Worm (Caenorhabditis elegans) whole organism, late embryonic: ENCODE measurements around the gene K03H1.7.

Source experiments
- C08G9.2 ChIP-seq: sonication (generic microtip); optimal IDR thresholded peaks from 2 replicates; lab custom pipeline; 2016; ENCODE audit warnings: mild to moderate bottlenecking, missing genetic modification characterization, moderate library complexity, missing compliant biosample characterization
- C38D4.7 ChIP-seq: fragments of 200-800 bp; sonication (Bioruptor generic); optimal IDR thresholded peaks from 2 replicates; lab custom pipeline; 2018; ENCODE audit warnings: mild to moderate bottlenecking, missing genetic modification characterization, moderate library complexity, missing compliant biosample characterization
- K02D7.2 ChIP-seq: sonication (generic microtip); optimal IDR thresholded peaks from 2 replicates; lab custom pipeline; 2017; ENCODE audit warnings: mild to moderate bottlenecking, missing genetic modification characterization, missing compliant biosample characterization
- K09A11.1 ChIP-seq: sonication (generic microtip); optimal IDR thresholded peaks from 2 replicates; lab custom pipeline; 2017; ENCODE audit warnings: antibody characterized with exemption, mild to moderate bottlenecking, missing genetic modification characterization, missing compliant biosample characterization; ENCODE audit not compliant: insufficient read depth
- T23F11.4 ChIP-seq: fragments of 200-800 bp; sonication (Bioruptor generic); optimal IDR thresholded peaks from 2 replicates; lab custom pipeline; 2018; ENCODE audit warnings: mild to moderate bottlenecking, missing genetic modification characterization, missing compliant biosample characterization
- ceh-18 ChIP-seq: sonication (generic microtip); optimal IDR thresholded peaks from 2 replicates; lab custom pipeline; 2016; ENCODE audit warnings: missing genetic modification characterization, missing compliant biosample characterization
- ceh-19 ChIP-seq: fragments of 200-800 bp; sonication (Bioruptor generic); optimal IDR thresholded peaks from 2 replicates; lab custom pipeline; 2018; ENCODE audit warnings: mild to moderate bottlenecking, missing genetic modification characterization, missing compliant biosample characterization
- ceh-2 ChIP-seq: sonication (generic microtip); optimal IDR thresholded peaks from 2 replicates; lab custom pipeline; 2016; ENCODE audit warnings: missing genotype, missing genetic modification characterization, missing compliant biosample characterization
- ceh-22 ChIP-seq: sonication (generic microtip); optimal IDR thresholded peaks from 2 replicates; lab custom pipeline; 2017; ENCODE audit warnings: missing biosample characterization, missing genetic modification characterization
- ceh-24 ChIP-seq: sonication (generic microtip); optimal IDR thresholded peaks from 2 replicates; lab custom pipeline; 2016; ENCODE audit warnings: mild to moderate bottlenecking, missing genetic modification characterization, missing compliant biosample characterization
- ceh-31 ChIP-seq: sonication (generic microtip); optimal IDR thresholded peaks from 2 replicates; lab custom pipeline; 2016; ENCODE audit warnings: missing genetic modification characterization, missing compliant biosample characterization
- ceh-45 ChIP-seq: fragments of 200-800 bp; sonication (Bioruptor generic); IDR thresholded peaks from 2 replicates; pipeline ENCODE4 v1.3.6; 2022; ENCODE audit warnings: missing genetic modification reagents, missing genetic modification characterization, missing compliant biosample characterization
- ceh-6 ChIP-seq: fragments of 200-800 bp; sonication (Bioruptor generic); optimal IDR thresholded peaks from 2 replicates; lab custom pipeline; 2018; ENCODE audit warnings: mild to moderate bottlenecking, missing genetic modification characterization, missing compliant biosample characterization
- ceh-9 ChIP-seq: sonication (generic microtip); optimal IDR thresholded peaks from 2 replicates; lab custom pipeline; 2016; ENCODE audit warnings: mild to moderate bottlenecking, missing genetic modification characterization, inconsistent platforms, missing compliant biosample characterization
- dve-1 ChIP-seq: sonication (generic microtip); optimal IDR thresholded peaks from 2 replicates; lab custom pipeline; 2017; ENCODE audit warnings: antibody characterized with exemption, mild to moderate bottlenecking, missing genetic modification characterization, missing compliant biosample characterization
- ets-4 ChIP-seq: sonication (generic microtip); optimal IDR thresholded peaks from 2 replicates; lab custom pipeline; 2016; ENCODE audit warnings: missing genetic modification characterization, missing compliant biosample characterization
- eyg-1 ChIP-seq: sonication (generic microtip); optimal IDR thresholded peaks from 2 replicates; lab custom pipeline; 2016; ENCODE audit warnings: missing genotype, missing genetic modification characterization, missing compliant biosample characterization
- fax-1 ChIP-seq: sonication (generic microtip); optimal IDR thresholded peaks from 2 replicates; lab custom pipeline; 2016; ENCODE audit warnings: missing genotype, missing genetic modification characterization, missing compliant biosample characterization
- fkh-10 ChIP-seq: fragments of 150-350 bp; optimal IDR thresholded peaks from 2 replicates; lab custom pipeline; 2014; ENCODE audit warnings: missing biosample characterization, missing genetic modification reagents, missing genetic modification characterization
- hlh-13 ChIP-seq: fragments of 200-800 bp; sonication (Bioruptor generic); optimal IDR thresholded peaks from 2 replicates; lab custom pipeline; 2018; ENCODE audit warnings: mild to moderate bottlenecking, missing genetic modification characterization, missing compliant biosample characterization
- hlh-15 ChIP-seq: sonication (generic microtip); optimal IDR thresholded peaks from 2 replicates; lab custom pipeline; 2016; ENCODE audit warnings: missing genetic modification characterization, missing compliant biosample characterization
- hlh-6 ChIP-seq: sonication (generic microtip); optimal IDR thresholded peaks from 2 replicates; lab custom pipeline; 2016; ENCODE audit warnings: missing genotype, missing genetic modification characterization, missing compliant biosample characterization
- madf-2 ChIP-seq: sonication (generic microtip); optimal IDR thresholded peaks from 2 replicates; lab custom pipeline; 2017; ENCODE audit warnings: missing genetic modification characterization, missing compliant biosample characterization
- mec-3 ChIP-seq: sonication (generic microtip); optimal IDR thresholded peaks from 2 replicates; lab custom pipeline; 2016; ENCODE audit warnings: borderline replicate concordance, missing genetic modification characterization, missing compliant biosample characterization
- nhr-11 ChIP-seq: fragments of 150-350 bp; optimal IDR thresholded peaks from 2 replicates; lab custom pipeline; 2014; ENCODE audit warnings: missing biosample characterization, missing genetic modification characterization
- nhr-232 ChIP-seq: sonication (generic microtip); optimal IDR thresholded peaks from 2 replicates; lab custom pipeline; 2016; ENCODE audit warnings: missing genetic modification characterization, missing compliant biosample characterization
- odd-2 ChIP-seq: sonication (generic microtip); optimal IDR thresholded peaks from 2 replicates; lab custom pipeline; 2017; ENCODE audit warnings: antibody characterized with exemption, mild to moderate bottlenecking, missing genetic modification characterization, missing compliant biosample characterization
- pag-3 ChIP-seq: sonication (generic microtip); optimal IDR thresholded peaks from 2 replicates; lab custom pipeline; 2016; ENCODE audit warnings: missing compliant biosample characterization, missing genetic modification characterization, borderline replicate concordance
- pat-9 ChIP-seq: fragments of 200-800 bp; sonication (Bioruptor generic); optimal IDR thresholded peaks from 2 replicates; lab custom pipeline; 2018; ENCODE audit warnings: mild to moderate bottlenecking, missing genetic modification characterization, moderate library complexity, missing compliant biosample characterization
- pha-4 ChIP-seq: fragments of 150-350 bp; optimal IDR thresholded peaks from 2 replicates; lab custom pipeline; 2018; ENCODE audit warnings: missing biosample characterization, missing genetic modification reagents, missing genetic modification characterization
- pqm-1 ChIP-seq: sonication (generic microtip); optimal IDR thresholded peaks from 2 replicates; lab custom pipeline; 2016; ENCODE audit warnings: missing genetic modification characterization, missing compliant biosample characterization
- ref-2 ChIP-seq: sonication (generic microtip); optimal IDR thresholded peaks from 2 replicates; lab custom pipeline; 2016; ENCODE audit warnings: missing genetic modification characterization, missing compliant biosample characterization
- sdc-2 ChIP-seq: sonication (generic microtip); optimal IDR thresholded peaks from 2 replicates; lab custom pipeline; 2016; ENCODE audit warnings: missing genotype, missing genetic modification characterization, missing compliant biosample characterization
- sox-2 ChIP-seq: fragments of 200-800 bp; sonication (Bioruptor generic); IDR thresholded peaks from 2 replicates; pipeline ENCODE4 v1.3.6; 2022; ENCODE audit warnings: missing genetic modification reagents, missing genetic modification characterization, missing compliant biosample characterization
- sox-4 ChIP-seq: sonication (generic microtip); optimal IDR thresholded peaks from 2 replicates; lab custom pipeline; 2017; ENCODE audit warnings: mild to moderate bottlenecking, missing genetic modification characterization, inconsistent platforms, missing compliant biosample characterization
- tbx-2 ChIP-seq: sonication (generic microtip); optimal IDR thresholded peaks from 2 replicates; lab custom pipeline; 2016; ENCODE audit warnings: missing genetic modification characterization, missing compliant biosample characterization
- ttx-3 ChIP-seq: sonication (generic microtip); optimal IDR thresholded peaks from 2 replicates; lab custom pipeline; 2016; ENCODE audit warnings: missing genetic modification reagents, missing genetic modification characterization, missing compliant biosample characterization
- unc-3 ChIP-seq, 2 experiments: fragments of 200-800 bp in 1 of 2; sonication (Bioruptor generic) in 1 of 2; sonication (generic microtip) in 1 of 2; conservative IDR thresholded peaks in 1 of 2; optimal IDR thresholded peaks in 1 of 2; 2 replicates each; pipeline versions ENCODE4 v1.3.6 to Lab custom; 2016 to 2022; ENCODE audit warnings: missing compliant biosample characterization in 2 of 2, missing genetic modification characterization in 2 of 2, missing genetic modification reagents in 1 of 2
- unc-42 ChIP-seq: sonication (generic microtip); optimal IDR thresholded peaks from 2 replicates; lab custom pipeline; 2016; ENCODE audit warnings: missing genotype, missing genetic modification characterization, missing compliant biosample characterization
- zip-5 ChIP-seq: sonication (generic microtip); optimal IDR thresholded peaks from 2 replicates; lab custom pipeline; 2016; ENCODE audit warnings: missing genetic modification characterization, missing compliant biosample characterization

K03H1.7 gene

ce11 chrIII:9972192-9972811, 25.1 kb downstream of the K03H1.7 start:
- TF ChIP-seq unc-42 (tag; lab: Kevin White, UChicago) (peak; percentile 36), sdc-2 (tag; lab: Kevin White, UChicago) (no peak)
- TF ChIP-seq, all 69 proteins: peak for 1

ce11 chrIII:9973765-9974164, 26.6 kb downstream of the K03H1.7 start, which contains the start of gene R10E12.2:
Gene R10E12.2, minus strand, starts transcription at chrIII:9973865.
- TF ChIP-seq ceh-18: no peak
- TF ChIP-seq madf-2 (tag; lab: Kevin White, UChicago): no peak
- no peak for TF ChIP-seq tbx-2 (tag; lab: Kevin White, UChicago)
- TF ChIP-seq zip-5 (tag; lab: Kevin White, UChicago): no peak
- TF ChIP-seq K09A11.1 (tag; lab: Kevin White, UChicago): no peak
- TF ChIP-seq ceh-19 (GFP tag; lab: Kevin White, UChicago): no peak
- no peak for TF ChIP-seq hlh-15 (tag; lab: Kevin White, UChicago)
- no peak for TF ChIP-seq mec-3 (tag; lab: Kevin White, UChicago)
- TF ChIP-seq ceh-45: no peak
- no peak for TF ChIP-seq ref-2 (tag; lab: Kevin White, UChicago)
- no peak for TF ChIP-seq pag-3
- no peak for TF ChIP-seq odd-2 (tag; lab: Kevin White, UChicago)
- TF ChIP-seq fax-1 (tag; lab: Kevin White, UChicago): no peak
- TF ChIP-seq ceh-24 (tag; lab: Kevin White, UChicago): no peak
- TF ChIP-seq ceh-6 (GFP tag; lab: Kevin White, UChicago): no peak
- no peak for TF ChIP-seq fkh-10 (GFP tag; lab: Kevin White, UChicago)

DNA sequence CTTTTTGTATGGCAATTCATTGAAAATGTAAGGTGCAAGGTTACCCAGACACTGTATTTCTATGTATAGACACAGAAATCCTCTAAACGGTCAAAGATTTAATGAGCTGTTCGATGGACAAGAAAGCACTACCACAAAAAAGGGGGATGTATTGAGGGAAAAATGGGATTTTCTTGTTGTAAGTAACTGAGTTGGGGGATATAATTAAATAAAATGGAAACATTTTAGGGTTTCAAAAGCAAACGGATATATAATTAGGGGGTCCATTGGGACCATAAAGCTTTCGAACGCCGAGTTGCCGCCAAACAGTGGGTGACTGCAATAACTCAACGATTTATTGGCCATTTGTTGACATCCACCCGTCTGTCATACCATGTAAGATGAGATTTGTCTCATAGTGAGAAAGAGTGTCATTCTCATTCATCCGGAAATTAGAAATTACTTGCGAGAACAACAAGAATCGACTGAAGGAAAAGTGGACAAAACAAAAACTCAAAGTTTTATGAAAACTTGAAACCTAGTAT, 35.0 kb downstream of the K03H1.7 start:
- TF ChIP-seq hlh-13: no peak
- no peak for TF ChIP-seq ceh-22
- TF ChIP-seq unc-42 (tag; lab: Kevin White, UChicago): peak; percentile 58
- no peak for TF ChIP-seq tbx-2 (tag; lab: Kevin White, UChicago)
- TF ChIP-seq pha-4 (tag; lab: Kevin White, UChicago): no peak
- no peak for TF ChIP-seq eyg-1 (tag; lab: Kevin White, UChicago)
- TF ChIP-seq C08G9.2 (tag; lab: Kevin White, UChicago): no peak
- no peak for TF ChIP-seq ceh-2

DNA sequence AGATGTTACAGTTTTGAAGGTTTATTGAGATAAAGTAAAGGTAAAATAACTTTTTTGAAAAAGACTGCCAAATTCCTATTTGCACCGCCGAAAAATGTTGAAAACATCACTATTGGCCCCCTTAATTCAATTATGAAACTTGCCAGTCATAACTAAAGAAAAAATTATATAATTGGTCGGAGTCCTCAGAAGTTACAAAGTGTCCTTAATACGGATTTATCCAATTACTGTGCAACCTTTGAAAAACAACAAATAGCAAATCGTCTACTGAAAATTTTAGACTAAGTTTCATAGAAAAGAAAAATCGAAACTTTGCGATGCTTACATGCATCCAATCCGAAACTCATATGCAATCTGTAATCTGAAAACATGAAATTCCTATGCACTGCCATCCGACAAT, 37.4 kb downstream of the K03H1.7 start:
- no peak for TF ChIP-seq ceh-9 (tag; lab: Kevin White, UChicago)
- TF ChIP-seq pat-9: no peak
- TF ChIP-seq ceh-31: no peak
- no peak for TF ChIP-seq unc-42 (tag; lab: Kevin White, UChicago)
- no peak for TF ChIP-seq ets-4
- TF ChIP-seq C38D4.7: no peak
- TF ChIP-seq ttx-3: no peak
- TF ChIP-seq ceh-6 (GFP tag; lab: Kevin White, UChicago): no peak

DNA sequence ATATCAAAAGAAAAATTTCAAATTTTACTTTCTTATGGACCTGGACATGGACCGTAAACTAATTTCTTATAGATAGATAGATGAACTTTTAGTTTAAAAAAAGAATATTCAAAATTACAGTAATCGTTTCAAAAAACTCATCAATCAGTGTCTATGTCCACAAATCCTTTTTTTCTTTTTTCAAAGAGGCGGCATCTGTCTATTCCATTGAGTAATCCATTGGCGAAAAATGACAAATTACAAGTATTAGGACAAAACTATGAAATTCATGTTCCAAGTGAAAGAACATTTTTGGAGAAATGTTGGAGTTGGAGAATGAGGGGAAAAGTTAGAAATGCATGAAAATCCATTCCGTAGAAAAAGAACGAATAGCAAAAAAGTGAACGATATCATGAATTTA, 38.3 kb downstream of the K03H1.7 start:
- TF ChIP-seq dve-1 (no peak), unc-42 (tag; lab: Kevin White, UChicago) (no peak), sox-2 (no peak), unc-3 (GFP tag; conservative IDR thresholded peaks at IDR 0.05; lab: Robert Waterston, UW) (no peak), unc-3 (tag; optimal IDR thresholded peaks at IDR 0.05; lab: Kevin White, UChicago) (no peak), ref-2 (tag; lab: Kevin White, UChicago) (no peak), ceh-6 (GFP tag; lab: Kevin White, UChicago) (no peak), hlh-15 (tag; lab: Kevin White, UChicago) (no peak), ceh-24 (tag; lab: Kevin White, UChicago) (no peak), nhr-11 (tag; lab: Kevin White, UChicago) (no peak), ceh-45 (no peak), nhr-232 (tag; lab: Kevin White, UChicago) (no peak), zip-5 (tag; lab: Kevin White, UChicago) (no peak), T23F11.4 (GFP tag; lab: Kevin White, UChicago) (no peak), hlh-6 (tag; lab: Kevin White, UChicago) (no peak), sox-4 (tag; lab: Kevin White, UChicago) (no peak), pqm-1 (tag; lab: Kevin White, UChicago) (no peak), pat-9 (no peak), fax-1 (tag; lab: Kevin White, UChicago) (no peak), K02D7.2 (tag; lab: Kevin White, UChicago) (no peak)
